Fruit fly (Drosophila melanogaster): ENCODE measurements around the gene Fer1HCH.

DNA sequence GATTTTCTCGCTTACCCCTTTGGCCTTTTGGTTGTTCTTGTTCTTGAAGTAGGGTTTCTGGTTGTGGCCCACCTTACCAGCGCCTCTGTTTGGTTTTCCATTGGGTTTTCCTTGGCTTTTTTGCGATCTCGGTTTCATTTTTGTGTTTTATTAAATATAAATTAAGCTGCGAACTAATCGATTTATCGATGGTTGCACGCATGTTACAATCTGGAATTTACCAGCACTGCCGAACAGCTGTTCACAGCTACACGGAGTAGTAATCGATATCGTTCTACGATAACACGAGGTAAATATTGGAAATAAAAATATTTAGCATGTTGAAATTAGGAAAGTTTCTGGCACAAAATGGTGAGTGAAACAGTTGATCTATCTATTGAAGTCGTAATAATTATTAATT lies 35.7 kb upstream of the Fer1HCH start, which contains the start of the genes CG15535 and mRpS18C:
- TF ChIP-seq CG11762 (GFP tag; optimal IDR thresholded peaks at IDR 0.05; ENCODE audit: insufficient read depth) (no peak), Hr39 (GFP tag; optimal IDR thresholded peaks at IDR 0.05) (no peak), salr (GFP tag; optimal IDR thresholded peaks at IDR 0.05) (no peak), CG9139 (GFP tag; optimal IDR thresholded peaks at IDR 0.05) (no peak), CG10669 (GFP tag; optimal IDR thresholded peaks at IDR 0.05) (no peak), Ets96B (tag; optimal IDR thresholded peaks at IDR 0.05) (no peak), Eip93F (GFP tag; optimal IDR thresholded peaks at IDR 0.05) (no peak), Hr4 (GFP tag; optimal IDR thresholded peaks at IDR 0.05) (no peak)

Measured in whole organism, prepupa.